Worm (Caenorhabditis elegans) whole organism, young adult: ENCODE measurements around the gene Y105C5A.15.

ENCODE experiments used
- B0035.1 ChIP-seq: sonication (generic microtip); optimal IDR thresholded peaks from 2 replicates; lab custom pipeline; 2016; ENCODE audit warnings: missing genetic modification characterization, mild to moderate bottlenecking, missing compliant biosample characterization, missing genotype, missing genetic modification reagents
- B0336.3 ChIP-seq: fragments of 200-800 bp; sonication (Bioruptor generic); IDR thresholded peaks from 2 replicates; pipeline ENCODE4 v1.3.6; 2022; ENCODE audit warnings: missing genetic modification characterization, missing compliant biosample characterization
- C06A6.2 ChIP-seq: fragments of 200-800 bp; sonication (Bioruptor generic); conservative IDR thresholded peaks from 2 replicates; pipeline ENCODE4 v1.3.6; 2022; ENCODE audit warnings: missing genetic modification characterization, missing compliant biosample characterization
- F37B4.10 ChIP-seq: fragments of 200-800 bp; sonication (Bioruptor generic); IDR thresholded peaks from 2 replicates; pipeline ENCODE4 v1.3.6; 2022; ENCODE audit warnings: missing genetic modification characterization, missing compliant biosample characterization
- K11D2.4 ChIP-seq: fragments of 200-800 bp; sonication (Bioruptor generic); IDR thresholded peaks from 2 replicates; pipeline ENCODE4 v1.3.6; 2022; ENCODE audit warnings: missing genetic modification reagents, missing genetic modification characterization, missing compliant biosample characterization
- K12H6.12 ChIP-seq: fragments of 200-800 bp; sonication (Bioruptor generic); optimal IDR thresholded peaks from 2 replicates; lab custom pipeline; 2018; ENCODE audit warnings: mild to moderate bottlenecking, missing genetic modification characterization, missing compliant biosample characterization
- Y53G8AR.9 ChIP-seq: fragments of 200-800 bp; sonication (Bioruptor generic); conservative IDR thresholded peaks from 2 replicates; pipeline ENCODE4 v1.3.6; 2022; ENCODE audit warnings: missing genetic modification reagents, missing genetic modification characterization, missing compliant biosample characterization
- Y56A3A.18 ChIP-seq: fragments of 200-800 bp; sonication (Bioruptor generic); IDR thresholded peaks from 2 replicates; pipeline ENCODE4 v1.3.6; 2022; ENCODE audit warnings: missing genetic modification reagents, missing genetic modification characterization, missing compliant biosample characterization
- ZK185.1 ChIP-seq: sonication (generic microtip); optimal IDR thresholded peaks from 2 replicates; lab custom pipeline; 2016; ENCODE audit warnings: mild to moderate bottlenecking, missing genetic modification characterization, missing compliant biosample characterization; ENCODE audit not compliant: poor library complexity, severe bottlenecking
- akir-1 ChIP-seq: fragments of 200-800 bp; sonication (Bioruptor generic); optimal IDR thresholded peaks from 2 replicates; lab custom pipeline; 2018; ENCODE audit warnings: mild to moderate bottlenecking, missing genetic modification characterization, moderate library complexity, missing compliant biosample characterization
- athp-1 ChIP-seq: sonication (generic microtip); optimal IDR thresholded peaks from 2 replicates; lab custom pipeline; 2017; ENCODE audit warnings: mild to moderate bottlenecking, missing genetic modification characterization, missing compliant biosample characterization
- attf-5 ChIP-seq: fragments of 200-800 bp; sonication (Bioruptor generic); optimal IDR thresholded peaks from 2 replicates; lab custom pipeline; 2018; ENCODE audit warnings: mild to moderate bottlenecking, missing genetic modification characterization, missing compliant biosample characterization
- attf-6 ChIP-seq: fragments of 200-800 bp; sonication (Bioruptor generic); IDR thresholded peaks from 2 replicates; pipeline ENCODE4 v1.3.6; 2022; ENCODE audit warnings: missing genetic modification reagents, missing genetic modification characterization, missing compliant biosample characterization
- cebp-1 ChIP-seq, 2 experiments: fragments of 200-800 bp in 1 of 2; sonication (Bioruptor generic) in 1 of 2; sonication (generic microtip) in 1 of 2; IDR thresholded peaks in 1 of 2; optimal IDR thresholded peaks in 1 of 2; 2 replicates each; pipeline versions ENCODE4 v1.3.6 to Lab custom; 2017 to 2022; ENCODE audit warnings: missing compliant biosample characterization in 2 of 2, missing genetic modification characterization in 2 of 2, mild to moderate bottlenecking in 1 of 2, missing genetic modification reagents in 1 of 2, moderate library complexity in 1 of 2
- ceh-100 ChIP-seq: fragments of 200-800 bp; sonication (Bioruptor generic); IDR thresholded peaks from 2 replicates; pipeline ENCODE4 v1.3.6; 2022; ENCODE audit warnings: missing genetic modification reagents, missing genetic modification characterization, missing compliant biosample characterization
- ceh-27 ChIP-seq: fragments of 200-800 bp; sonication (Bioruptor generic); optimal IDR thresholded peaks from 2 replicates; lab custom pipeline; 2018; ENCODE audit warnings: mild to moderate bottlenecking, missing genetic modification characterization, moderate library complexity, missing compliant biosample characterization
- chd-7 ChIP-seq: sonication (generic microtip); optimal IDR thresholded peaks from 2 replicates; lab custom pipeline; 2016; ENCODE audit warnings: mild to moderate bottlenecking, missing genetic modification characterization, moderate library complexity, missing compliant biosample characterization
- die-1 ChIP-seq: sonication (generic microtip); optimal IDR thresholded peaks from 2 replicates; lab custom pipeline; 2016; ENCODE audit warnings: missing genotype, mild to moderate bottlenecking, missing genetic modification characterization, missing compliant biosample characterization
- dox-1 ChIP-seq: fragments of 200-800 bp; sonication (Bioruptor generic); IDR thresholded peaks from 2 replicates; pipeline ENCODE4 v1.3.6; 2022; ENCODE audit warnings: missing genetic modification reagents, missing genetic modification characterization, missing compliant biosample characterization
- egl-18 ChIP-seq: fragments of 200-800 bp; sonication (Bioruptor generic); IDR thresholded peaks from 2 replicates; pipeline ENCODE4 v1.3.6; 2022; ENCODE audit warnings: missing genetic modification reagents, missing genetic modification characterization, missing compliant biosample characterization
- egl-44 ChIP-seq: fragments of 200-800 bp; sonication (Bioruptor generic); IDR thresholded peaks from 2 replicates; pipeline ENCODE4 v1.3.6; 2022; ENCODE audit warnings: missing genetic modification reagents, missing genetic modification characterization, missing compliant biosample characterization
- ekl-4 ChIP-seq: fragments of 200-800 bp; sonication (Bioruptor generic); IDR thresholded peaks from 2 replicates; pipeline ENCODE4 v1.3.6; 2022; ENCODE audit warnings: missing genetic modification reagents, missing genetic modification characterization, missing compliant biosample characterization
- ets-4 ChIP-seq: fragments of 200-800 bp; sonication (Bioruptor generic); optimal IDR thresholded peaks from 2 replicates; lab custom pipeline; 2018; ENCODE audit warnings: mild to moderate bottlenecking, missing genetic modification characterization, missing compliant biosample characterization
- gei-17 ChIP-seq: fragments of 200-800 bp; sonication (Bioruptor generic); optimal IDR thresholded peaks from 2 replicates; lab custom pipeline; 2018; ENCODE audit warnings: mild to moderate bottlenecking, missing genetic modification characterization, missing compliant biosample characterization
- hmg-1.2 ChIP-seq: fragments of 200-800 bp; sonication (Bioruptor generic); IDR thresholded peaks from 2 replicates; pipeline ENCODE4 v1.3.6; 2022; ENCODE audit warnings: missing genetic modification reagents, missing genetic modification characterization, missing compliant biosample characterization
- let-526 ChIP-seq: fragments of 200-800 bp; sonication (Bioruptor generic); IDR thresholded peaks from 2 replicates; pipeline ENCODE4 v1.3.6; 2022; ENCODE audit warnings: missing genetic modification reagents, missing genetic modification characterization, missing compliant biosample characterization
- let-607 ChIP-seq, 2 experiments: fragments of 200-800 bp in 1 of 2; sonication (Bioruptor generic) in 1 of 2; sonication (generic microtip) in 1 of 2; optimal IDR thresholded peaks; 2 replicates each; lab custom pipeline; 2016 to 2018; ENCODE audit warnings: mild to moderate bottlenecking in 2 of 2, missing compliant biosample characterization in 2 of 2, missing genetic modification characterization in 2 of 2, moderate library complexity in 2 of 2, missing genotype in 1 of 2
- lin-26 ChIP-seq: fragments of 200-800 bp; sonication (Bioruptor generic); IDR thresholded peaks from 2 replicates; pipeline ENCODE4 v1.3.6; 2022; ENCODE audit warnings: missing genetic modification reagents, missing genetic modification characterization, missing compliant biosample characterization
- lin-35 ChIP-seq, 3 experiments: fragments of 150-350 bp in 2 of 3; sonication (generic microtip) in 1 of 3; optimal IDR thresholded peaks; 2 replicates each; lab custom pipeline; 2014 to 2018; ENCODE audit warnings: missing biosample characterization in 3 of 3, missing genetic modification characterization in 3 of 3, missing genetic modification reagents in 3 of 3
- lin-40 ChIP-seq: sonication (generic microtip); optimal IDR thresholded peaks from 2 replicates; lab custom pipeline; 2016; ENCODE audit warnings: missing genetic modification characterization, mild to moderate bottlenecking, missing compliant biosample characterization, missing genotype, missing genetic modification reagents
- lin-54 ChIP-seq: fragments of 200-800 bp; sonication (Bioruptor generic); optimal IDR thresholded peaks from 2 replicates; lab custom pipeline; 2018; ENCODE audit warnings: mild to moderate bottlenecking, missing genetic modification characterization, missing compliant biosample characterization
- lir-1 ChIP-seq: fragments of 200-800 bp; sonication (Bioruptor generic); conservative IDR thresholded peaks from 2 replicates; pipeline ENCODE4 v1.3.6; 2022; ENCODE audit warnings: missing genetic modification reagents, missing genetic modification characterization, missing compliant biosample characterization
- madf-10 ChIP-seq: sonication (generic microtip); optimal IDR thresholded peaks from 2 replicates; lab custom pipeline; 2016; ENCODE audit warnings: mild to moderate bottlenecking, missing genetic modification characterization, missing compliant biosample characterization
- madf-3 ChIP-seq: fragments of 200-800 bp; sonication (Bioruptor generic); IDR thresholded peaks from 2 replicates; pipeline ENCODE4 v1.3.6; 2022; ENCODE audit warnings: missing genetic modification reagents, missing genetic modification characterization, missing compliant biosample characterization
- mcd-1 ChIP-seq: fragments of 200-800 bp; sonication (Bioruptor generic); IDR thresholded peaks from 2 replicates; pipeline ENCODE4 v1.3.6; 2022; ENCODE audit warnings: missing genetic modification reagents, missing genetic modification characterization, missing compliant biosample characterization
- mel-28 ChIP-seq: sonication (generic microtip); optimal IDR thresholded peaks from 2 replicates; lab custom pipeline; 2016; ENCODE audit warnings: borderline replicate concordance, mild to moderate bottlenecking, missing genetic modification characterization, missing compliant biosample characterization
- nfyb-1 ChIP-seq: fragments of 200-800 bp; sonication (Bioruptor generic); IDR thresholded peaks from 2 replicates; pipeline ENCODE4 v1.3.6; 2022; ENCODE audit warnings: missing genetic modification reagents, missing genetic modification characterization, missing compliant biosample characterization
- nhr-80 ChIP-seq: sonication (generic microtip); optimal IDR thresholded peaks from 2 replicates; lab custom pipeline; 2016; ENCODE audit warnings: missing genetic modification characterization, missing compliant biosample characterization
- rcor-1 ChIP-seq: fragments of 200-800 bp; sonication (Bioruptor generic); IDR thresholded peaks from 2 replicates; pipeline ENCODE4 v1.3.6; 2022; ENCODE audit warnings: missing genetic modification reagents, missing genetic modification characterization, missing compliant biosample characterization
- repo-1 ChIP-seq: sonication (generic microtip); optimal IDR thresholded peaks from 2 replicates; lab custom pipeline; 2017; ENCODE audit warnings: mild to moderate bottlenecking, missing genetic modification characterization, missing compliant biosample characterization
- tbp1 ChIP-seq: fragments of 200-800 bp; sonication (Bioruptor generic); optimal IDR thresholded peaks from 2 replicates; lab custom pipeline; 2018; ENCODE audit warnings: mild to moderate bottlenecking, missing genetic modification characterization, missing compliant biosample characterization
- tlf-1 ChIP-seq: fragments of 200-800 bp; sonication (Bioruptor generic); optimal IDR thresholded peaks from 2 replicates; lab custom pipeline; 2018; ENCODE audit warnings: mild to moderate bottlenecking, missing genetic modification characterization, missing compliant biosample characterization
- zfh-2 ChIP-seq: fragments of 200-800 bp; sonication (Bioruptor generic); conservative IDR thresholded peaks from 2 replicates; pipeline ENCODE4 v1.3.6; 2022; ENCODE audit warnings: missing genetic modification reagents, missing genetic modification characterization, missing compliant biosample characterization
- ztf-18 ChIP-seq: sonication (generic microtip); optimal IDR thresholded peaks from 2 replicates; lab custom pipeline; 2016; ENCODE audit warnings: missing genotype, mild to moderate bottlenecking, missing genetic modification characterization, missing compliant biosample characterization
- ztf-26 ChIP-seq: sonication (generic microtip); optimal IDR thresholded peaks from 2 replicates; lab custom pipeline; 2017; ENCODE audit warnings: missing genetic modification characterization, missing compliant biosample characterization

Y105C5A.15 gene

ce11 chrIV:15646418-15647220 lies 42.4 kb upstream of the Y105C5A.15 start, which contains the start of the genes Y105C5A.1268 and Y105C5A.1272:
Gene Y105C5A.1268, minus strand, starts transcription at chrIV:15646468.
Gene Y105C5A.1272, plus strand, starts transcription at chrIV:15646992.
- 0 out of 2 replicates have a peak, but pooled peaks have one; percentile 34 for TF ChIP-seq F37B4.10 (GFP tag; lab: Robert Waterston, UW)
- peak; percentile 81; the same call in 1 of the 2 replicates for TF ChIP-seq egl-18 (GFP tag; lab: Robert Waterston, UW)
- peak; percentile 34 for TF ChIP-seq B0035.1 (tag; lab: Kevin White, UChicago)
- TF ChIP-seq ets-4 (GFP tag; lab: Kevin White, UChicago), result peak; percentile 18
- TF ChIP-seq zfh-2 (GFP tag; lab: Robert Waterston, UW), result peak; percentile 41; the same call in 1 of the 2 replicates
- TF ChIP-seq lin-54 (GFP tag; lab: Kevin White, UChicago), result peak; percentile 67
- peak; percentile 37 for TF ChIP-seq repo-1 (tag; lab: Kevin White, UChicago)
- TF ChIP-seq K11D2.4 (GFP tag; lab: Robert Waterston, UW), result peak; percentile 79
- TF ChIP-seq athp-1 (tag; lab: Kevin White, UChicago), result peak; percentile 83
- peak; percentile 75 for TF ChIP-seq ztf-18 (tag; lab: Kevin White, UChicago)
- peak; percentile 99 for TF ChIP-seq attf-5 (GFP tag; lab: Kevin White, UChicago)
- peak; percentile 85 for TF ChIP-seq dox-1 (GFP tag; lab: Robert Waterston, UW)
- TF ChIP-seq tlf-1, result peak; percentile 32
- 0 out of 2 replicates have a peak, but pooled peaks have one; percentile 37 for TF ChIP-seq attf-6 (GFP tag; lab: Robert Waterston, UW)
- TF ChIP-seq egl-44 (GFP tag; lab: Robert Waterston, UW), result peak; percentile 71; the same call in 1 of the 2 replicates
- TF ChIP-seq cebp-1 (GFP tag; IDR thresholded peaks at IDR 0.05; lab: Robert Waterston, UW), result peak; percentile 99
- TF ChIP-seq cebp-1 (tag; optimal IDR thresholded peaks at IDR 0.05; lab: Kevin White, UChicago), result peak; percentile 99
- peak; percentile 84 for TF ChIP-seq ZK185.1 (tag; lab: Kevin White, UChicago)
- peak; percentile 9 for TF ChIP-seq nhr-80 (tag; lab: Kevin White, UChicago)
- TF ChIP-seq C06A6.2 (GFP tag; lab: Robert Waterston, UW), result peak; percentile 76
- peak; percentile 84; the same call in 1 of the 2 replicates for TF ChIP-seq Y53G8AR.9 (GFP tag; lab: Robert Waterston, UW)
- peak; percentile 96 for TF ChIP-seq K12H6.12 (tag; lab: Kevin White, UChicago)
- 0 out of 2 replicates have a peak, but pooled peaks have one; percentile 31 for TF ChIP-seq lin-26 (GFP tag; lab: Robert Waterston, UW)
- TF ChIP-seq ceh-100 (GFP tag; lab: Robert Waterston, UW), result peak; percentile 58; the same call in 1 of the 2 replicates
- TF ChIP-seq mcd-1 (GFP tag; lab: Robert Waterston, UW), result peak; percentile 80
- TF ChIP-seq tbp1 (GFP tag; lab: Kevin White, UChicago), result peak; percentile 47
- TF ChIP-seq ceh-27 (GFP tag; lab: Kevin White, UChicago), result peak; percentile 64
- peak; percentile 83 for TF ChIP-seq chd-7 (tag; lab: Kevin White, UChicago)
- TF ChIP-seq akir-1 (GFP tag; lab: Kevin White, UChicago), result peak; percentile 3
- TF ChIP-seq madf-10 (tag; lab: Kevin White, UChicago), result peak; percentile 54
- TF ChIP-seq nfyb-1 (GFP tag; lab: Robert Waterston, UW), result peak; percentile 96
- TF ChIP-seq Y56A3A.18 (GFP tag; lab: Robert Waterston, UW), result peak; percentile 83; the same call in 1 of the 2 replicates
- TF ChIP-seq lin-35 (GFP tag; optimal IDR thresholded peaks at IDR 0.05; lab: Kevin White, UChicago), result peak in 1 of 3 experiments; percentile 78
- TF ChIP-seq ztf-26, result peak; percentile 54
- peak; percentile 56; the same call in 1 of the 2 replicates for TF ChIP-seq lir-1 (GFP tag; lab: Robert Waterston, UW)
- peak in 1 of 2 experiments; percentile 43 for TF ChIP-seq let-607 (tag; optimal IDR thresholded peaks at IDR 0.05; lab: Kevin White, UChicago)
- TF ChIP-seq lin-40 (tag; lab: Kevin White, UChicago), result peak; percentile 97
- TF ChIP-seq B0336.3 (GFP tag; lab: Robert Waterston, UW), result peak; percentile 82
- 0 out of 2 replicates have a peak, but pooled peaks have one; percentile 41 for TF ChIP-seq let-526
- peak; percentile 99 for TF ChIP-seq hmg-1.2 (GFP tag; lab: Robert Waterston, UW)
- 0 out of 2 replicates have a peak, but pooled peaks have one; percentile 16 for TF ChIP-seq madf-3
- peak; percentile 62 for TF ChIP-seq mel-28
- TF ChIP-seq rcor-1 (GFP tag; lab: Robert Waterston, UW), result peak; percentile 58
- peak; percentile 65 for TF ChIP-seq gei-17
- peak; percentile 84 for TF ChIP-seq ekl-4 (GFP tag; lab: Robert Waterston, UW)
- TF ChIP-seq die-1, result peak; percentile 2
